Worm (Caenorhabditis elegans) whole organism, L1 larva: ENCODE measurements around the gene acs-7.
A peak's percentile ranks its signal among the peaks of the same experiment; 100 is the strongest.

Experiments
- C16A3.4 ChIP-seq: fragments of 150-350 bp; optimal IDR thresholded peaks from 2 replicates; lab custom pipeline; 2014; ENCODE audit warnings: missing biosample characterization, missing genetic modification characterization
- C34B4.2 ChIP-seq: sonication (generic microtip); optimal IDR thresholded peaks from 2 replicates; lab custom pipeline; 2017; ENCODE audit warnings: mild to moderate bottlenecking, missing genetic modification characterization, missing compliant biosample characterization
- F16B12.6 ChIP-seq: fragments of 150-350 bp; optimal IDR thresholded peaks from 2 replicates; lab custom pipeline; 2014; ENCODE audit warnings: missing biosample characterization, missing genetic modification characterization
- alr-1 ChIP-seq: fragments of 200-800 bp; sonication (Bioruptor generic); optimal IDR thresholded peaks from 2 replicates; lab custom pipeline; 2018; ENCODE audit warnings: borderline replicate concordance, mild to moderate bottlenecking, missing genetic modification characterization, missing compliant biosample characterization
- blmp-1 ChIP-seq: fragments of 150-350 bp; optimal IDR thresholded peaks from 2 replicates; lab custom pipeline; 2014; ENCODE audit warnings: missing biosample characterization, missing genetic modification characterization
- ceh-90 ChIP-seq: sonication (generic microtip); optimal IDR thresholded peaks from 2 replicates; lab custom pipeline; 2016; ENCODE audit warnings: missing genetic modification characterization, missing compliant biosample characterization
- dpl-1 ChIP-seq, 3 experiments: fragments of 150-350 bp in 2 of 3; sonication (generic microtip) in 1 of 3; optimal IDR thresholded peaks; 2 replicates each; lab custom pipeline; 2014 to 2017; ENCODE audit warnings: missing biosample characterization in 3 of 3, missing genetic modification characterization in 3 of 3, missing genetic modification reagents in 3 of 3
- dsc-1 ChIP-seq: sonication (generic microtip); optimal IDR thresholded peaks from 2 replicates; lab custom pipeline; 2016; ENCODE audit warnings: mild to moderate bottlenecking, missing genetic modification characterization, missing compliant biosample characterization
- efl-3 ChIP-seq: fragments of 200-800 bp; sonication (Bioruptor generic); optimal IDR thresholded peaks from 2 replicates; lab custom pipeline; 2018; ENCODE audit warnings: mild to moderate bottlenecking, missing genetic modification characterization, missing compliant biosample characterization
- egl-13 ChIP-seq: sonication (generic microtip); optimal IDR thresholded peaks from 2 replicates; lab custom pipeline; 2016; ENCODE audit warnings: missing genotype, missing genetic modification reagents, missing genetic modification characterization, missing compliant biosample characterization
- elt-2 ChIP-seq: sonication (generic microtip); optimal IDR thresholded peaks from 2 replicates; lab custom pipeline; 2016; ENCODE audit warnings: missing genetic modification characterization, mild to moderate bottlenecking, inconsistent platforms, missing compliant biosample characterization, missing genetic modification reagents
- elt-3 ChIP-seq, 6 experiments: fragments of 150-350 bp in 1 of 6; sonication (generic microtip); optimal IDR thresholded peaks; 2 replicates each; lab custom pipeline; 2017 to 2018; ENCODE audit warnings: missing biosample characterization in 6 of 6, missing genetic modification characterization in 6 of 6, inconsistent platforms in 1 of 6
- ets-5 ChIP-seq: fragments of 200-800 bp; sonication (Bioruptor generic); IDR thresholded peaks from 2 replicates; pipeline ENCODE4 v1.3.6; 2022; ENCODE audit warnings: missing genetic modification characterization, missing compliant biosample characterization
- fkh-4 ChIP-seq: sonication (generic microtip); optimal IDR thresholded peaks from 2 replicates; lab custom pipeline; 2016; ENCODE audit warnings: missing compliant biosample characterization, missing genetic modification characterization, borderline replicate concordance
- fkh-8 ChIP-seq: sonication (generic microtip); optimal IDR thresholded peaks from 2 replicates; lab custom pipeline; 2016; ENCODE audit warnings: mild to moderate bottlenecking, missing genetic modification characterization, missing compliant biosample characterization
- fos-1 ChIP-seq: fragments of 150-350 bp; optimal IDR thresholded peaks from 2 replicates; lab custom pipeline; 2014; ENCODE audit warnings: missing biosample characterization, missing genetic modification characterization
- hlh-17 ChIP-seq: fragments of 200-800 bp; sonication (Bioruptor generic); optimal IDR thresholded peaks from 2 replicates; lab custom pipeline; 2018; ENCODE audit warnings: missing genetic modification characterization, mild to moderate bottlenecking, missing compliant biosample characterization, moderate library complexity, borderline replicate concordance
- hlh-4 ChIP-seq: sonication (generic microtip); optimal IDR thresholded peaks from 2 replicates; lab custom pipeline; 2016; ENCODE audit warnings: mild to moderate bottlenecking, missing genetic modification characterization, missing compliant biosample characterization
- irx-1 ChIP-seq: sonication (generic microtip); optimal IDR thresholded peaks from 2 replicates; lab custom pipeline; 2016; ENCODE audit warnings: missing genetic modification characterization, missing compliant biosample characterization
- isw-1 ChIP-seq: fragments of 200-800 bp; sonication (Bioruptor generic); IDR thresholded peaks from 2 replicates; pipeline ENCODE4 v1.3.6; 2022; ENCODE audit warnings: missing genetic modification characterization, missing compliant biosample characterization
- lin-35 ChIP-seq, 2 experiments: fragments of 150-350 bp; optimal IDR thresholded peaks; 2 replicates each; lab custom pipeline; 2014; ENCODE audit warnings: missing biosample characterization in 2 of 2, missing genetic modification characterization in 2 of 2, missing genetic modification reagents in 2 of 2
- lir-3 ChIP-seq: sonication (generic microtip); optimal IDR thresholded peaks from 2 replicates; lab custom pipeline; 2016; ENCODE audit warnings: mild to moderate bottlenecking, missing genetic modification characterization, moderate library complexity, missing compliant biosample characterization; ENCODE audit not compliant: poor library complexity
- mab-9 ChIP-seq: fragments of 200-800 bp; sonication (Bioruptor generic); IDR thresholded peaks from 2 replicates; pipeline ENCODE4 v1.3.6; 2022; ENCODE audit warnings: missing genetic modification reagents, missing genetic modification characterization, missing compliant biosample characterization
- nhr-11 ChIP-seq: fragments of 150-350 bp; optimal IDR thresholded peaks from 2 replicates; lab custom pipeline; 2014; ENCODE audit warnings: missing biosample characterization, missing genetic modification characterization
- nhr-19 ChIP-seq: fragments of 200-800 bp; sonication (Bioruptor generic); conservative IDR thresholded peaks from 2 replicates; pipeline ENCODE4 v1.3.6; 2022; ENCODE audit warnings: missing genetic modification characterization, missing compliant biosample characterization
- nhr-20 ChIP-seq: sonication (generic microtip); optimal IDR thresholded peaks from 2 replicates; lab custom pipeline; 2016; ENCODE audit warnings: mild to moderate bottlenecking, missing genetic modification characterization, missing compliant biosample characterization
- nhr-28 ChIP-seq: fragments of 150-350 bp; optimal IDR thresholded peaks from 2 replicates; lab custom pipeline; 2014; ENCODE audit warnings: missing biosample characterization, missing genetic modification characterization
- nhr-47 ChIP-seq: sonication (generic microtip); optimal IDR thresholded peaks from 2 replicates; lab custom pipeline; 2016; ENCODE audit warnings: mild to moderate bottlenecking, missing genetic modification characterization, moderate library complexity, missing compliant biosample characterization
- nhr-84 ChIP-seq: sonication (generic microtip); optimal IDR thresholded peaks from 2 replicates; lab custom pipeline; 2017; ENCODE audit warnings: missing biosample characterization, missing genetic modification characterization
- nhr-85 ChIP-seq: sonication (generic microtip); peaks from one replicate; lab custom pipeline; 2016; ENCODE audit warnings: missing genetic modification characterization, inconsistent platforms, missing compliant biosample characterization
- pag-3 ChIP-seq: sonication (generic microtip); optimal IDR thresholded peaks from 2 replicates; lab custom pipeline; 2017; ENCODE audit warnings: missing genetic modification characterization, mild to moderate bottlenecking, missing compliant biosample characterization, antibody characterized with exemption, borderline replicate concordance; ENCODE audit not compliant: insufficient read depth
- rnt-1 ChIP-seq: sonication (generic microtip); optimal IDR thresholded peaks from 2 replicates; lab custom pipeline; 2016; ENCODE audit warnings: mild to moderate bottlenecking, missing genetic modification characterization, moderate library complexity, missing compliant biosample characterization
- sox-4 ChIP-seq: sonication (generic microtip); optimal IDR thresholded peaks from 2 replicates; lab custom pipeline; 2016; ENCODE audit warnings: missing genetic modification characterization, missing compliant biosample characterization
- sptf-1 ChIP-seq: fragments of 150-350 bp; optimal IDR thresholded peaks from 2 replicates; lab custom pipeline; 2014; ENCODE audit warnings: missing biosample characterization, missing genetic modification characterization
- sup-37 ChIP-seq: fragments of 200-800 bp; sonication (Bioruptor generic); optimal IDR thresholded peaks from 2 replicates; lab custom pipeline; 2018; ENCODE audit warnings: mild to moderate bottlenecking, missing genetic modification characterization, missing compliant biosample characterization
- tbx-2 ChIP-seq: sonication (generic microtip); optimal IDR thresholded peaks from 2 replicates; lab custom pipeline; 2016; ENCODE audit warnings: missing genetic modification characterization, missing compliant biosample characterization
- unc-30 ChIP-seq: sonication (generic microtip); optimal IDR thresholded peaks from 2 replicates; lab custom pipeline; 2017; ENCODE audit warnings: missing biosample characterization, missing genetic modification characterization
- unc-62 ChIP-seq: fragments of 150-350 bp; optimal IDR thresholded peaks from 2 replicates; lab custom pipeline; 2014; ENCODE audit warnings: missing biosample characterization, missing genetic modification reagents, missing genetic modification characterization
- xbp-1 ChIP-seq: sonication (generic microtip); optimal IDR thresholded peaks from 2 replicates; lab custom pipeline; 2016; ENCODE audit warnings: missing genetic modification characterization, missing compliant biosample characterization
- zag-1 ChIP-seq: fragments of 150-350 bp; optimal IDR thresholded peaks from 2 replicates; lab custom pipeline; 2014; ENCODE audit warnings: missing biosample characterization, missing genetic modification characterization
- ztf-11 ChIP-seq, 2 experiments: sonication (generic microtip); optimal IDR thresholded peaks; 2 replicates each; lab custom pipeline; 2016 to 2017; ENCODE audit warnings: missing genetic modification characterization in 2 of 2, missing biosample characterization in 1 of 2, missing compliant biosample characterization in 1 of 2

The acs-7 gene

DNA sequence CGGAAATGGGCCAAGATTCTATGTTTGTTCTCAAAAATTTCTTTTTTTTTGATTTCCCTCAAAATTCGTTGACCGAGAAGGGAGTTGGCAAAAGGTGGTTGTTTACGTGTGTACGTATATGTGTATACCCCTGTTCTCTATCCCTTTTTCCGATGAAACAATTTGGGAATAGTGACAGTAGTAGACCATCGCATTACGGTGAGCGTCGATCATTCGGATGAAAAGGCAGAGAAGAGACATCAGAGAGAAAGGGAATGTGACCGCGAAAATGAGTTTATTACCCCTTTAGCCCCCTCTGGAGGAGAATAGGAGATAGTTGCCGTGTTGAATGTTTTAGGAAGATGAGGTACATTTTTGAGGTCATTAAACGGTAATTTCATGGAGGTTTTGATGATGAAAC is 31.8 kb upstream of the acs-7 start (continued):
- TF ChIP-seq hlh-4 (tag; lab: Kevin White, UChicago) (no peak), isw-1 (GFP tag; lab: Robert Waterston, UW) (no peak), rnt-1 (tag; lab: Kevin White, UChicago) (no peak), nhr-11 (tag; lab: Kevin White, UChicago) (no peak), dpl-1 (GFP tag; optimal IDR thresholded peaks at IDR 0.05; lab: Kevin White, UChicago) (peak in 1 of 3 experiments; percentile 7), sup-37 (GFP tag; lab: Kevin White, UChicago) (no peak), efl-3 (GFP tag; lab: Kevin White, UChicago) (no peak), ceh-90 (tag; lab: Kevin White, UChicago) (no peak), nhr-47 (peak; percentile 0), dsc-1 (no peak), C34B4.2 (tag; lab: Kevin White, UChicago) (no peak), nhr-19 (no peak), nhr-85 (tag; lab: Kevin White, UChicago) (peak; percentile 90), elt-3 (tag; optimal IDR thresholded peaks at IDR 0.05; lab: Kevin White, UChicago) (peak in 2 of 6 experiments; percentile 23 to 27), unc-62 (GFP tag; lab: Kevin White, UChicago) (no peak), tbx-2 (tag; lab: Kevin White, UChicago) (no peak), ets-5 (GFP tag; lab: Robert Waterston, UW) (no peak), F16B12.6 (tag; lab: Kevin White, UChicago) (no peak), egl-13 (tag; lab: Kevin White, UChicago) (no peak), hlh-17 (GFP tag; lab: Kevin White, UChicago) (no peak), C16A3.4 (tag; lab: Kevin White, UChicago) (no peak), fos-1 (tag; lab: Kevin White, UChicago) (no peak), pag-3 (tag; lab: Kevin White, UChicago) (no peak), sox-4 (tag; lab: Kevin White, UChicago) (no peak), blmp-1 (tag; lab: Kevin White, UChicago) (peak; percentile 99), nhr-28 (tag; lab: Kevin White, UChicago) (no peak), elt-2 (tag; lab: Kevin White, UChicago) (no peak), fkh-8 (no peak), mab-9 (no peak), sptf-1 (tag; lab: Kevin White, UChicago) (no peak), ztf-11 (tag; optimal IDR thresholded peaks at IDR 0.05; lab: Kevin White, UChicago) (no peak), lir-3 (tag; lab: Kevin White, UChicago) (no peak), nhr-84 (tag; lab: Kevin White, UChicago) (no peak), lin-35 (GFP tag; optimal IDR thresholded peaks at IDR 0.05; lab: Kevin White, UChicago) (peak in 1 of 2 experiments; percentile 2), xbp-1 (no peak), nhr-20 (peak; percentile 46), fkh-4 (no peak), alr-1 (tag; lab: Kevin White, UChicago) (no peak)

DNA sequence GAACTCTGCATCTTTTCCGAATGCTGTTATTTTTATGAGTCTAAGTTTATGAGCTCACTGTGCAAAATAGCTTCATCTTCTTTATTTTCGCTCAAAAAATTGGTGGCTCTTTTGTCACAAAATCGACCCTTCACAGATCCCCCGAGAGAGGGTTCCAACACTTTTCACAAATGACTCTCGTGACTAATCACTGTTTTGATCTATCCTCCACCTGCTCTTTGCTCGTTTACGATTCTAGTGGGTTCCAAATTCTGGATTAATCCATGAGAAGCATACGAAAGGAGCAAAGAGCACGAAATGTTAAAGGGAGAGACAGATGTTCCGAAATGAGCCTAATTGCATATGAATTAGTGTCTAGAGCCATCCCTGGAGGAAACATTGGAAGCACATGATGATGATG is 30.4 kb upstream of the acs-7 start:
- TF ChIP-seq zag-1 (tag; lab: Kevin White, UChicago) (no peak), irx-1 (no peak), nhr-11 (tag; lab: Kevin White, UChicago) (no peak), fos-1 (tag; lab: Kevin White, UChicago) (no peak), dsc-1 (peak; percentile 8), unc-30 (tag; lab: Kevin White, UChicago) (no peak)
